Worm (Caenorhabditis elegans): Measurements from ENCODE around the gene F07G11.2.

ce11 chrV:7313233-7313632 is 8.6 kb downstream of the F07G11.2 start, which contains the start of gene srx-6:
- TF ChIP-seq bed-3 (GFP tag; optimal IDR thresholded peaks at IDR 0.05) = no peak
- no peak for TF ChIP-seq mep-1 (tag; optimal IDR thresholded peaks at IDR 0.05)
- TF ChIP-seq snpc-4 (tag; optimal IDR thresholded peaks at IDR 0.05) = no peak

Measured in whole organism, mixed stage, embryonic.